Fruit fly (Drosophila melanogaster) whole organism, embryonic: Measurements from ENCODE around the gene CG12539.
A peak's percentile ranks its signal among the peaks of the same experiment; 100 is the strongest.

ENCODE experiments used
- Antp ChIP-seq: fragments of 200-800 bp; sonication (Bioruptor generic); optimal IDR thresholded peaks from 3 replicates; lab custom pipeline; 2016; ENCODE audit warnings: missing biosample characterization, missing genetic modification characterization
- B-H1 ChIP-seq: fragments of 200-800 bp; sonication (Bioruptor generic); IDR thresholded peaks from 3 replicates; pipeline ENCODE4 v1.3.6; 2022; ENCODE audit warnings: missing biosample characterization, missing genetic modification characterization
- CG10462 ChIP-seq: fragments of 200-800 bp; sonication (Bioruptor generic); optimal IDR thresholded peaks from 2 replicates; lab custom pipeline; 2016; ENCODE audit warnings: missing biosample characterization, missing genetic modification characterization
- CG10543 ChIP-seq: fragments of 200-800 bp; sonication (Bioruptor generic); optimal IDR thresholded peaks from 3 replicates; lab custom pipeline; 2017; ENCODE audit warnings: missing biosample characterization, mild to moderate bottlenecking, missing genetic modification characterization, moderate library complexity
- CG10959 ChIP-seq: fragments of 200-800 bp; sonication (Bioruptor generic); IDR thresholded peaks from 2 replicates; pipeline ENCODE4 v1.3.6; 2022; ENCODE audit warnings: missing biosample characterization, missing genetic modification characterization
- CG12071 ChIP-seq: fragments of 200-800 bp; sonication (Bioruptor generic); optimal IDR thresholded peaks from 3 replicates; lab custom pipeline; 2018; ENCODE audit warnings: missing biosample characterization, mild to moderate bottlenecking, missing genetic modification characterization
- CG12769 ChIP-seq: fragments of 200-800 bp; sonication (Bioruptor generic); optimal IDR thresholded peaks from 2 replicates; lab custom pipeline; 2019; ENCODE audit warnings: missing biosample characterization, mild to moderate bottlenecking, missing genetic modification characterization, moderate library complexity
- CG13624 ChIP-seq: fragments of 200-800 bp; sonication (Bioruptor generic); optimal IDR thresholded peaks from 2 replicates; lab custom pipeline; 2016; ENCODE audit warnings: missing biosample characterization, missing genetic modification characterization
- CG14667 ChIP-seq: fragments of 200-800 bp; sonication (Bioruptor generic); IDR thresholded peaks from 2 replicates; pipeline ENCODE4 v1.3.6; 2022; ENCODE audit warnings: missing biosample characterization, missing genetic modification characterization
- CG14860 ChIP-seq: fragments of 200-800 bp; sonication (Bioruptor generic); IDR thresholded peaks from 3 replicates; pipeline ENCODE4 v1.3.6; 2022; ENCODE audit warnings: missing biosample characterization, missing genetic modification characterization; ENCODE audit not compliant: partially characterized antibody
- CG15073 ChIP-seq: fragments of 200-800 bp; sonication (Bioruptor generic); optimal IDR thresholded peaks from 2 replicates; lab custom pipeline; 2016; ENCODE audit warnings: missing biosample characterization, missing genetic modification characterization
- CG15514 ChIP-seq: fragments of 200-800 bp; sonication (Bioruptor generic); optimal IDR thresholded peaks from 3 replicates; lab custom pipeline; 2017; ENCODE audit warnings: missing biosample characterization, missing genetic modification characterization, mild to moderate bottlenecking, moderate library complexity, missing genetic modification reagents
- CG15696 ChIP-seq: fragments of 200-800 bp; sonication (Bioruptor generic); optimal IDR thresholded peaks from 2 replicates; lab custom pipeline; 2019; ENCODE audit warnings: missing biosample characterization, mild to moderate bottlenecking, missing genetic modification characterization, moderate library complexity
- CG17328 ChIP-seq: fragments of 200-800 bp; sonication (Bioruptor generic); IDR thresholded peaks from 2 replicates; pipeline ENCODE4 v1.3.6; 2022; ENCODE audit warnings: missing biosample characterization, missing genetic modification characterization
- CG17829 ChIP-seq: fragments of 200-800 bp; optimal IDR thresholded peaks from 2 replicates; lab custom pipeline; 2019; ENCODE audit warnings: missing biosample characterization, mild to moderate bottlenecking, missing genetic modification characterization, moderate library complexity
- CG18764 ChIP-seq: fragments of 200-800 bp; sonication (Bioruptor generic); optimal IDR thresholded peaks from 3 replicates; lab custom pipeline; 2016; ENCODE audit warnings: missing biosample characterization, missing genetic modification characterization
- CG2202 ChIP-seq: fragments of 200-800 bp; sonication (Bioruptor generic); optimal IDR thresholded peaks from 2 replicates; lab custom pipeline; 2018; ENCODE audit warnings: missing biosample characterization, mild to moderate bottlenecking, missing genetic modification characterization
- CG2875 ChIP-seq: fragments of 200-800 bp; sonication (Bioruptor generic); optimal IDR thresholded peaks from 2 replicates; lab custom pipeline; 2017; ENCODE audit warnings: missing biosample characterization, mild to moderate bottlenecking, missing genetic modification characterization, missing genetic modification reagents
- CG34422 ChIP-seq: fragments of 200-800 bp; sonication (Bioruptor generic); IDR thresholded peaks from 3 replicates; pipeline ENCODE4 v1.3.6; 2022; ENCODE audit warnings: missing biosample characterization, missing genetic modification characterization
- CG7372 ChIP-seq: fragments of 200-800 bp; sonication (Bioruptor generic); IDR thresholded peaks from 2 replicates; pipeline ENCODE4 v1.3.6; 2022; ENCODE audit warnings: missing biosample characterization, missing genetic modification characterization
- CG8478 ChIP-seq: fragments of >200 bp; optimal IDR thresholded peaks from 2 replicates; lab custom pipeline; 2018
- CG8944 ChIP-seq: fragments of 200-800 bp; sonication (Bioruptor generic); optimal IDR thresholded peaks from 3 replicates; lab custom pipeline; 2016; ENCODE audit warnings: missing biosample characterization, missing genetic modification characterization
- D19A ChIP-seq: fragments of 200-800 bp; optimal IDR thresholded peaks from 3 replicates; lab custom pipeline; 2019; ENCODE audit warnings: missing biosample characterization, mild to moderate bottlenecking, missing genetic modification characterization, moderate library complexity
- Dip2 ChIP-seq: fragments of 200-800 bp; sonication (Bioruptor generic); IDR thresholded peaks from 2 replicates; pipeline ENCODE4 v1.3.6; 2022; ENCODE audit warnings: missing biosample characterization, missing genetic modification characterization
- E2f2 ChIP-seq: fragments of 200-800 bp; sonication (Bioruptor generic); IDR thresholded peaks from 2 replicates; pipeline ENCODE4 v1.3.6; 2022; ENCODE audit warnings: missing biosample characterization, missing genetic modification characterization
- GATAe ChIP-seq: fragments of 200-800 bp; sonication (Bioruptor generic); conservative IDR thresholded peaks from 2 replicates; pipeline ENCODE4 v1.3.6; 2022; ENCODE audit warnings: missing biosample characterization, missing genetic modification characterization
- Hey ChIP-seq: fragments of 200-800 bp; sonication (Bioruptor generic); optimal IDR thresholded peaks from 3 replicates; lab custom pipeline; 2018; ENCODE audit warnings: missing biosample characterization, mild to moderate bottlenecking, missing genetic modification characterization
- Jarid2 ChIP-seq: fragments of 200-800 bp; sonication (Bioruptor generic); optimal IDR thresholded peaks from 3 replicates; lab custom pipeline; 2017; ENCODE audit warnings: mild to moderate bottlenecking, missing biosample characterization, missing genetic modification reagents, missing genetic modification characterization
- Kr ChIP-seq: fragments of 200-800 bp; sonication (Bioruptor generic); optimal IDR thresholded peaks from 2 replicates; lab custom pipeline; 2017; ENCODE audit warnings: missing biosample characterization, mild to moderate bottlenecking, missing genetic modification characterization
- MTF-1 ChIP-seq: fragments of 200-800 bp; sonication (Bioruptor generic); optimal IDR thresholded peaks from 2 replicates; lab custom pipeline; 2018; ENCODE audit warnings: missing biosample characterization, mild to moderate bottlenecking, missing genetic modification characterization, borderline replicate concordance
- NFAT ChIP-seq: fragments of 200-800 bp; sonication (Bioruptor generic); IDR thresholded peaks from 2 replicates; pipeline ENCODE4 v1.3.6; 2022; ENCODE audit warnings: missing biosample characterization, missing genetic modification characterization
- NK7.1 ChIP-seq: fragments of 200-800 bp; sonication (Bioruptor generic); optimal IDR thresholded peaks from 3 replicates; lab custom pipeline; 2016; ENCODE audit warnings: missing biosample characterization, missing genetic modification characterization
- Rfx ChIP-seq: fragments of 200-800 bp; sonication (Bioruptor generic); IDR thresholded peaks from 2 replicates; pipeline ENCODE4 v1.3.6; 2022; ENCODE audit warnings: missing biosample characterization, missing genetic modification characterization
- Side ChIP-seq: fragments of 200-800 bp; sonication (Bioruptor generic); optimal IDR thresholded peaks from 2 replicates; lab custom pipeline; 2016; ENCODE audit warnings: missing biosample characterization, missing genetic modification characterization
- bab2 ChIP-seq: fragments of 200-800 bp; sonication (Bioruptor generic); optimal IDR thresholded peaks from 2 replicates; lab custom pipeline; 2016; ENCODE audit warnings: missing biosample characterization, missing genetic modification characterization
- btn ChIP-seq: fragments of 200-800 bp; sonication (Bioruptor generic); optimal IDR thresholded peaks from 2 replicates; lab custom pipeline; 2016; ENCODE audit warnings: missing biosample characterization, missing genetic modification characterization
- cg ChIP-seq: fragments of 200-800 bp; sonication (Bioruptor generic); optimal IDR thresholded peaks from 3 replicates; lab custom pipeline; 2019; ENCODE audit warnings: missing biosample characterization, mild to moderate bottlenecking, missing genetic modification characterization, moderate library complexity
- corto ChIP-seq: fragments of 200-800 bp; sonication (Bioruptor generic); optimal IDR thresholded peaks from 2 replicates; lab custom pipeline; 2016; ENCODE audit warnings: missing biosample characterization, mild to moderate bottlenecking, missing genetic modification characterization, moderate library complexity
- crc ChIP-seq: fragments of 200-800 bp; sonication (Bioruptor generic); optimal IDR thresholded peaks from 2 replicates; lab custom pipeline; 2016; ENCODE audit warnings: missing biosample characterization, missing genetic modification characterization
- exex ChIP-seq: fragments of 200-800 bp; sonication (Bioruptor generic); optimal IDR thresholded peaks from 4 replicates; lab custom pipeline; 2018; ENCODE audit warnings: missing biosample characterization, mild to moderate bottlenecking, missing genetic modification characterization, moderate library complexity
- fd96Cb ChIP-seq: fragments of 200-800 bp; sonication (Bioruptor generic); optimal IDR thresholded peaks from 2 replicates; lab custom pipeline; 2018; ENCODE audit warnings: missing biosample characterization, mild to moderate bottlenecking, missing genetic modification characterization, moderate library complexity
- ftz-f1 ChIP-seq: fragments of 200-800 bp; sonication (Bioruptor generic); optimal IDR thresholded peaks from 2 replicates; lab custom pipeline; 2016; ENCODE audit warnings: missing biosample characterization, missing genetic modification characterization
- hb ChIP-seq: fragments of 200-800 bp; sonication (Bioruptor generic); IDR thresholded peaks from 3 replicates; pipeline ENCODE4 v1.3.6; 2022; ENCODE audit warnings: missing biosample characterization, missing genetic modification characterization; ENCODE audit not compliant: partially characterized antibody
- mam ChIP-seq: fragments of 200-800 bp; sonication (Bioruptor generic); optimal IDR thresholded peaks from 3 replicates; lab custom pipeline; 2016; ENCODE audit warnings: missing biosample characterization, missing genetic modification characterization
- nerfin-1 ChIP-seq: fragments of 200-800 bp; sonication (Bioruptor generic); optimal IDR thresholded peaks from 3 replicates; lab custom pipeline; 2019; ENCODE audit warnings: missing biosample characterization, mild to moderate bottlenecking, missing genetic modification characterization, moderate library complexity
- nerfin-2 ChIP-seq: fragments of 200-800 bp; sonication (Bioruptor generic); IDR thresholded peaks from 2 replicates; pipeline ENCODE4 v1.3.6; 2022; ENCODE audit warnings: missing biosample characterization, missing genetic modification characterization; ENCODE audit not compliant: partially characterized antibody
- org-1 ChIP-seq: fragments of 200-800 bp; sonication (Bioruptor generic); optimal IDR thresholded peaks from 2 replicates; lab custom pipeline; 2017; ENCODE audit warnings: missing biosample characterization, missing genetic modification characterization
- schlank ChIP-seq: fragments of 200-800 bp; sonication (Bioruptor generic); optimal IDR thresholded peaks from 2 replicates; lab custom pipeline; 2018; ENCODE audit warnings: missing biosample characterization, mild to moderate bottlenecking, missing genetic modification characterization
- seq ChIP-seq: fragments of 200-800 bp; sonication (Bioruptor generic); IDR thresholded peaks from 2 replicates; pipeline ENCODE4 v1.3.6; 2022; ENCODE audit warnings: missing biosample characterization, missing genetic modification characterization
- sna ChIP-seq: fragments of 200-800 bp; sonication (Bioruptor generic); IDR thresholded peaks from 2 replicates; pipeline ENCODE4 v1.3.6; 2022; ENCODE audit warnings: missing biosample characterization, missing genetic modification characterization; ENCODE audit not compliant: partially characterized antibody

Gene CG12539

DNA sequence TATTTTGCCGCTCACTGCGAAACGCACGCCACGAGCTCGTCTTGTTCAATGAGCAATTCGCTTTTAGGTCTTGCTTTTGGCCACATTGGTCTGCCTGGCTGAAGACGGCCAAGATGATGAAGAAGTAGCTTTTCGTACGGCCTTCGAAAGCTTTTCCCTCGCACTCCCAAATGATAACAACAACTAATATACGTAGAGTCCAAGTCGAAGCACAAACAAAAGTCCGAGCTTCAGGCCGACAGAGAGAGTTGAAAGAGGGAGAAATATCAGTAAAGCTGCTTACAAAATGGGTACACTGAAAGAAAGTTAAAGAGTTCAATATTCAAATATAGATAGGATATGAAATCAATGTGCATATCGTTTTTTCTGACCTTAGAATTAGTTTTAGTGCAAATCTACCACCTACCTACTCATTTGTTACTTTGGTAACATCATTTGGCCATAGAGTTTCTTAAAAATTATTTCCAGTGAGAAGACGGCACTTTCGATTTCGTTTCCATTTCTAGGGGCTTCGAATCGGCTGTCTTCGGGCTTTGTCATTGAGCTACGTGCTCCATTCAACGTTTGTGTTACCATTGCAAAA lies 38.1 kb upstream of the CG12539 start, which contains the start of the genes CG45064 and CG45065 (continued):
- TF ChIP-seq CG10462 (GFP tag; lab: Kevin White, UChicago) (peak; percentile 69), CG2202 (tag; lab: Kevin White, UChicago) (peak; percentile 47), hb (no peak), bab2 (peak; percentile 81), CG7372 (GFP tag; lab: Robert Waterston, UW) (peak; percentile 53; the same call in 1 of the 2 replicates), CG14860 (GFP tag; lab: Robert Waterston, UW) (no peak), NK7.1 (peak; percentile 69), CG10959 (GFP tag; lab: Robert Waterston, UW) (no peak), B-H1 (GFP tag; lab: Robert Waterston, UW) (peak; percentile 78), fd96Cb (tag; lab: Kevin White, UChicago) (peak; percentile 89), CG12071 (GFP tag; lab: Kevin White, UChicago) (peak; percentile 83), CG34422 (GFP tag; lab: Robert Waterston, UW) (no peak), CG15696 (tag; lab: Kevin White, UChicago) (no peak), Jarid2 (peak; percentile 46), MTF-1 (GFP tag; lab: Kevin White, UChicago) (peak; percentile 62), crc (GFP tag; lab: Kevin White, UChicago) (peak; percentile 72), CG8478 (no peak), D19A (tag; lab: Kevin White, UChicago) (peak; percentile 81), CG15073 (peak; percentile 28), Rfx (GFP tag; lab: Robert Waterston, UW) (peak; percentile 67), CG10543 (GFP tag; lab: Kevin White, UChicago) (peak; percentile 24), CG13624 (peak; percentile 68), cg (no peak), ftz-f1 (GFP tag; lab: Kevin White, UChicago) (no peak), btn (GFP tag; lab: Kevin White, UChicago) (peak; percentile 73), CG14667 (GFP tag; lab: Robert Waterston, UW) (peak; percentile 46; the same call in 1 of the 2 replicates), GATAe (GFP tag; lab: Robert Waterston, UW) (no peak), Kr (GFP tag; lab: Kevin White, UChicago) (no peak), mam (GFP tag; lab: Kevin White, UChicago) (peak; percentile 83), nerfin-2 (no peak), CG15514 (GFP tag; lab: Kevin White, UChicago) (peak; percentile 35), Hey (tag; lab: Kevin White, UChicago) (no peak), seq (GFP tag; lab: Robert Waterston, UW) (peak; percentile 80), sna (GFP tag; lab: Robert Waterston, UW) (no peak), schlank (tag; lab: Kevin White, UChicago) (no peak), E2f2 (GFP tag; lab: Robert Waterston, UW) (peak; percentile 45; the same call in 1 of the 2 replicates), CG12769 (tag; lab: Kevin White, UChicago) (peak; percentile 85), corto (no peak), org-1 (GFP tag; lab: Kevin White, UChicago) (peak; percentile 82), CG8944 (GFP tag; lab: Kevin White, UChicago) (peak; percentile 73), CG17328 (peak; percentile 87), NFAT (0 out of 2 replicates have a peak, but pooled peaks have one; percentile 22), nerfin-1 (tag; lab: Kevin White, UChicago) (peak; percentile 84), CG2875 (GFP tag; lab: Kevin White, UChicago) (peak; percentile 80), CG17829 (tag; lab: Kevin White, UChicago) (peak; percentile 86), Dip2 (no peak), Antp (GFP tag; lab: Kevin White, UChicago) (peak; percentile 76), Side (GFP tag; lab: Kevin White, UChicago) (peak; percentile 84), exex (tag; lab: Kevin White, UChicago) (peak; percentile 11), CG18764 (peak; percentile 56)
